Worm (Caenorhabditis elegans) whole organism, late embryonic: ENCODE data around the gene ccz-1.

Experiments used
- C38D4.7 ChIP-seq: fragments of 200-800 bp; sonication (Bioruptor generic); optimal IDR thresholded peaks from 2 replicates; lab custom pipeline; 2018; ENCODE audit warnings: mild to moderate bottlenecking, missing genetic modification characterization, moderate library complexity, missing compliant biosample characterization
- K02D7.2 ChIP-seq: sonication (generic microtip); optimal IDR thresholded peaks from 2 replicates; lab custom pipeline; 2017; ENCODE audit warnings: mild to moderate bottlenecking, missing genetic modification characterization, missing compliant biosample characterization
- ama-1 ChIP-seq: fragments of 150-350 bp; optimal IDR thresholded peaks from 2 replicates; lab custom pipeline; 2014
- ceh-14 ChIP-seq: sonication (generic microtip); optimal IDR thresholded peaks from 2 replicates; lab custom pipeline; 2016; ENCODE audit warnings: missing genotype, missing genetic modification characterization, missing compliant biosample characterization
- ceh-24 ChIP-seq: sonication (generic microtip); optimal IDR thresholded peaks from 2 replicates; lab custom pipeline; 2016; ENCODE audit warnings: mild to moderate bottlenecking, missing genetic modification characterization, missing compliant biosample characterization
- ceh-31 ChIP-seq: sonication (generic microtip); optimal IDR thresholded peaks from 2 replicates; lab custom pipeline; 2016; ENCODE audit warnings: missing genetic modification characterization, missing compliant biosample characterization
- ceh-9 ChIP-seq: sonication (generic microtip); optimal IDR thresholded peaks from 2 replicates; lab custom pipeline; 2016; ENCODE audit warnings: mild to moderate bottlenecking, missing genetic modification characterization, inconsistent platforms, missing compliant biosample characterization
- che-1 ChIP-seq: sonication (generic microtip); optimal IDR thresholded peaks from 2 replicates; lab custom pipeline; 2016; ENCODE audit warnings: mild to moderate bottlenecking, missing genetic modification characterization, missing compliant biosample characterization
- dve-1 ChIP-seq: sonication (generic microtip); optimal IDR thresholded peaks from 2 replicates; lab custom pipeline; 2017; ENCODE audit warnings: antibody characterized with exemption, mild to moderate bottlenecking, missing genetic modification characterization, missing compliant biosample characterization
- elt-2 ChIP-seq: sonication (generic microtip); optimal IDR thresholded peaks from 2 replicates; lab custom pipeline; 2016; ENCODE audit warnings: missing genetic modification reagents, missing genetic modification characterization, missing compliant biosample characterization
- fkh-10 ChIP-seq: fragments of 150-350 bp; optimal IDR thresholded peaks from 2 replicates; lab custom pipeline; 2014; ENCODE audit warnings: missing biosample characterization, missing genetic modification reagents, missing genetic modification characterization
- hlh-15 ChIP-seq: sonication (generic microtip); optimal IDR thresholded peaks from 2 replicates; lab custom pipeline; 2016; ENCODE audit warnings: missing genetic modification characterization, missing compliant biosample characterization
- hlh-6 ChIP-seq: sonication (generic microtip); optimal IDR thresholded peaks from 2 replicates; lab custom pipeline; 2016; ENCODE audit warnings: missing genotype, missing genetic modification characterization, missing compliant biosample characterization
- hlh-8 ChIP-seq: sonication (generic microtip); optimal IDR thresholded peaks from 2 replicates; lab custom pipeline; 2016; ENCODE audit warnings: missing genotype, missing genetic modification characterization, missing compliant biosample characterization
- lin-11 ChIP-seq: fragments of 200-800 bp; sonication (Bioruptor generic); optimal IDR thresholded peaks from 2 replicates; lab custom pipeline; 2018; ENCODE audit warnings: mild to moderate bottlenecking, missing genetic modification characterization, missing compliant biosample characterization
- mec-3 ChIP-seq: sonication (generic microtip); optimal IDR thresholded peaks from 2 replicates; lab custom pipeline; 2016; ENCODE audit warnings: borderline replicate concordance, missing genetic modification characterization, missing compliant biosample characterization
- nhr-11 ChIP-seq: fragments of 150-350 bp; optimal IDR thresholded peaks from 2 replicates; lab custom pipeline; 2014; ENCODE audit warnings: missing biosample characterization, missing genetic modification characterization
- pag-3 ChIP-seq: sonication (generic microtip); optimal IDR thresholded peaks from 2 replicates; lab custom pipeline; 2016; ENCODE audit warnings: missing compliant biosample characterization, missing genetic modification characterization, borderline replicate concordance
- pha-2 ChIP-seq: sonication (generic microtip); optimal IDR thresholded peaks from 2 replicates; lab custom pipeline; 2017; ENCODE audit warnings: mild to moderate bottlenecking, missing genetic modification characterization, missing compliant biosample characterization
- pros-1 ChIP-seq: fragments of 150-350 bp; optimal IDR thresholded peaks from 2 replicates; lab custom pipeline; 2014; ENCODE audit warnings: missing biosample characterization, missing genetic modification reagents, missing genetic modification characterization
- sox-2 ChIP-seq: fragments of 200-800 bp; sonication (Bioruptor generic); IDR thresholded peaks from 2 replicates; pipeline ENCODE4 v1.3.6; 2022; ENCODE audit warnings: missing genetic modification reagents, missing genetic modification characterization, missing compliant biosample characterization
- sox-4 ChIP-seq: sonication (generic microtip); optimal IDR thresholded peaks from 2 replicates; lab custom pipeline; 2017; ENCODE audit warnings: mild to moderate bottlenecking, missing genetic modification characterization, inconsistent platforms, missing compliant biosample characterization
- ttx-3 ChIP-seq: sonication (generic microtip); optimal IDR thresholded peaks from 2 replicates; lab custom pipeline; 2016; ENCODE audit warnings: missing genetic modification reagents, missing genetic modification characterization, missing compliant biosample characterization
- unc-3 ChIP-seq, 2 experiments: fragments of 200-800 bp in 1 of 2; sonication (Bioruptor generic) in 1 of 2; sonication (generic microtip) in 1 of 2; conservative IDR thresholded peaks in 1 of 2; optimal IDR thresholded peaks in 1 of 2; 2 replicates each; pipeline versions ENCODE4 v1.3.6 to Lab custom; 2016 to 2022; ENCODE audit warnings: missing compliant biosample characterization in 2 of 2, missing genetic modification characterization in 2 of 2, missing genetic modification reagents in 1 of 2
- unc-42 ChIP-seq: sonication (generic microtip); optimal IDR thresholded peaks from 2 replicates; lab custom pipeline; 2016; ENCODE audit warnings: missing genotype, missing genetic modification characterization, missing compliant biosample characterization
- unc-86 ChIP-seq: sonication (generic microtip); optimal IDR thresholded peaks from 2 replicates; lab custom pipeline; 2016; ENCODE audit warnings: missing genetic modification characterization, missing compliant biosample characterization

Gene ccz-1

DNA sequence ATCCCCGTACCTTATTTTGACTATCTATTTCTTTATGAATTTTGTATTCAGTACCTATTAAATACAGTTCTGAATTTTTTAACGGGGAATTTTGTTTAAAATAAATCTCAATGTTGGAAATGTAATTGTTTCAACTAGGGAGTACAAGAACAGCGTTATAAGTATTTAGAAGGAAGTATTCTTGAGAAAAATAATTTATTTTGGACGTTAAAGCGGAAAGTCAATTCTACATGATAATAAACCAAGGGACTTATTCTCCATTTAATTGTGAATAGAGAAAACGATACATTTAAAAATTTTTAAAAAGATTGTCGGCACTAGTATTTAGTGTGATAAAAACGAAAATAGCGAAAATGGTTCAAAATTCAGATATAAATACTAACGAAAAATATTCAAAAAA, 9.5 kb upstream of the ccz-1 start:
- no peak for TF ChIP-seq hlh-8 (tag; lab: Kevin White, UChicago)
- no peak for TF ChIP-seq sox-2 (GFP tag; lab: Robert Waterston, UW)
- no peak for TF ChIP-seq hlh-15 (tag; lab: Kevin White, UChicago)
- TF ChIP-seq ttx-3 (tag; lab: Kevin White, UChicago), result no peak
- TF ChIP-seq K02D7.2 (tag; lab: Kevin White, UChicago), result no peak
- TF ChIP-seq ceh-24 (tag; lab: Kevin White, UChicago), result no peak

DNA sequence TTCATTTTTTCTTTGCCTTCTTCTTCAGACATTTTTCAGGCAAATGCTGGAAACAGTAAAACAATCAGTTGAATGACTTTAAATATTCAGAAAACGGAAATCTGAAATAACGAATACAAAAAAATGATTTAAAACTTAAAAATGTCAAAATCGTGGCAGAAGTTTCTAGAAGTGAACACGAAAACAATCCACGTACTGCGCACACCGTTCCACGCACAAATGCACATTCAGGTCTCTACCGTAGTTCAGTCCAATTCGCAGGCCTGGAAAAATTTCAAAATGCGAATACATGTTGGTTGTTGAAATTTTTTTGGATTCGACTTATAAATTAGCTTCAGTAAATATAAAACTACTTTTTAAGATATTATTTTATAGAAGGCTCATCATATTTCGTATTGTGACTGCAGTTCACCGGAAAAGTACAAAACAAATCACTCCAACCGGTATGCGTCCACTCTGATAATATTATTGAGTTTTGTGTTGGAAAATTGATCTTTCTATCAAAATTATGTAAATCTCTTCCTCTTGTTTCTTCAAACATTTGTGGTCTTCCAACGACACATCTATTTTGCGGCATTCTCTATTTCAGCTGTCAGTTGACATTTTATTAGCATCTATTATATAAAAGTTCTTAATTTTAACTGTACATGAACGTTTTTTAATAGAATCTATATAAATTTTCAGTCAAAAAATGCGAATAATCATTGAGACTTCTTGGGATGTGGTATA, 6.6 kb upstream of the ccz-1 start, which contains the start of the genes mip-2 and F58G11.4:
Gene mip-2 (minus strand): TSS at position 48 of the 729 bp plus-strand sequence.
Gene F58G11.4 (plus strand): TSS at position 679 of the 729 bp plus-strand sequence.
- TF ChIP-seq C38D4.7 (GFP tag; lab: Kevin White, UChicago) (no peak), fkh-10 (GFP tag; lab: Kevin White, UChicago) (no peak)

DNA sequence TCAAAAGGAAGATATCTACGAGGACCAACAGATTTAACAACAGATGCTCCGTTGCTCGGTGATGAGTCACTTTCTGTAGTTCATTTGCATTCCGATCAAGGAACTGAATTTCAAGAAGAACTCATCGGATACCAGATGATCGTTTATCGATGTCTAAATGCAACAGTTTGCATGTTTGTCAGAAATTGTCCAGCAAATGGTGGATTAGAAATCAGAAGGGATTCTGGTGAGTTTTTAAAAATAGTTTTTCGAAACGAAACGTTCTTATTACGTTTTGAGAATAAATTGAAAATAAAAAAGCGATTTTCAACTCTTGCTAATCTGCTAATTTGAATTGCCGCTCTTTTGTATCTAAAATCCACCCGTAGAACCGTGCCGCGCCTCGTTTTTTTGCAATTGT, 1.2 kb downstream of the ccz-1 start:
- TF ChIP-seq dve-1, result no peak
- no peak for TF ChIP-seq elt-2 (tag; lab: Kevin White, UChicago)
- no peak for TF ChIP-seq sox-4
- TF ChIP-seq fkh-10 (GFP tag; lab: Kevin White, UChicago), result no peak
- TF ChIP-seq nhr-11 (tag; lab: Kevin White, UChicago), result no peak
- TF ChIP-seq C38D4.7 (GFP tag; lab: Kevin White, UChicago), result no peak
- no peak for TF ChIP-seq ceh-14
- no peak for TF ChIP-seq pag-3 (tag; lab: Kevin White, UChicago)
- TF ChIP-seq sox-2 (GFP tag; lab: Robert Waterston, UW), result no peak
- no peak for TF ChIP-seq hlh-15 (tag; lab: Kevin White, UChicago)
- TF ChIP-seq che-1 (tag; lab: Kevin White, UChicago), result no peak
- no peak for TF ChIP-seq hlh-6 (tag; lab: Kevin White, UChicago)
- no peak for TF ChIP-seq ttx-3 (tag; lab: Kevin White, UChicago)
- TF ChIP-seq ama-1 (lab: Kevin White, UChicago), result no peak
- TF ChIP-seq lin-11, result no peak

DNA sequence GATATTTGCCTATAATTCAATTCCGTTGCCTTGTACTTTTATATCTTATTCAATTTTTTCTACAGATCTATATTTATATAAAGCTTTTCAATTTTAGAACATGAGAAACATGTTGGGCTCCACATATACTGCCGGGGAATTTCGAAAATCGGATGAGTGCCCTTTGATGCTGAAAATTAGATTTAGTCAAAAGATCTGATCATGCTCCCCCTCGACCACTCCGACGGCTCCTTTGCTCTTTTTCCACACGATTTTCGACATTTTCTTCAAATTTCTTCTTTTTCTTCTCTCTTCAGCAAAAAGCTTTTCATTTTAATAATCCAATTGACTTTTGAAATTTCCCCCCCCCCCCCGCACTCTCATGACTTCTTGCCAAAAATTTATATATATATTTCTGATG, 2.8 kb downstream of the ccz-1 start:
- TF ChIP-seq unc-3 (GFP tag; conservative IDR thresholded peaks at IDR 0.05; lab: Robert Waterston, UW) (no peak), unc-3 (tag; optimal IDR thresholded peaks at IDR 0.05; lab: Kevin White, UChicago) (no peak), unc-42 (tag; lab: Kevin White, UChicago) (peak; percentile 89)
- TF ChIP-seq, all 69 proteins: peak for 1

DNA sequence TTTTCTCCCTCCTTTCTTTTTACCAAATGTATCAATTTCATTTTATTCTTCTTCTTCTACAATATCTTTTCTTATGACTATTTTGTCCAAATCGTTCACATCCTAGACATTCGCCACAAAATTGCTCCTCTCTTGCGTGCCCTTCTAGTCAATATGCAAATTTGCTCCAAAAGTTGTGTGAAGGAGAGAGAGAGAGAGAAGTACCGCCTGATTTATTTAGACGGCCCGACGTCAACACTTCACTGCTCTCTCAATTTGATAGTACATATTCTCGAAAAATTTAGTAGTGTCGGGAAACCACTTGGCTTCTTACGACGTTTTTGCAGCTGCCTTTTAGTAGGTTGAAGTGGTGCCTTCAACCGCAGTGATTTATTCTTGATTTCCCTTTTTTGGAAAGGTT, 7.8 kb downstream of the ccz-1 start:
- TF ChIP-seq unc-86 (no peak), pros-1 (no peak), unc-42 (tag; lab: Kevin White, UChicago) (peak; percentile 64)

DNA sequence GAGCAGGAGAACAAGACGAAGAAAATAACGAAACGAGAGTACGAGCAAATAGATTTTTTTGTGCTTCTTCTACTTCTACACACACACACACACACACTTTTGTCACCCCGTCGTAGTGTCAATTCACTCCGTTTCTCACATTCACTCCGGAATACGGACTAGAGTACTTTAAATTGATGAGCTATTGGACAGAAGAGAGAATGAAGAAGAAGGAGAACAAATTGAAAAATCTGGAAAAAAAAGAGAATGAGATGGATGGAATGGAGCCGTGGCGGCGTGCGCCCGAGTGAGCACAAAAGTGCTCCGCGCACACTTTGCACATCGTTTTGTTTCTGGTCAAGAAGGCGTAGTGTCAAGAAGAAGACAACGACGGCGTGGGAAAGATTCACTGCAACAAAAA, 8.8 kb downstream of the ccz-1 start:
- TF ChIP-seq pha-2 (tag; lab: Kevin White, UChicago) (no peak), ceh-31 (peak; percentile 13)

DNA sequence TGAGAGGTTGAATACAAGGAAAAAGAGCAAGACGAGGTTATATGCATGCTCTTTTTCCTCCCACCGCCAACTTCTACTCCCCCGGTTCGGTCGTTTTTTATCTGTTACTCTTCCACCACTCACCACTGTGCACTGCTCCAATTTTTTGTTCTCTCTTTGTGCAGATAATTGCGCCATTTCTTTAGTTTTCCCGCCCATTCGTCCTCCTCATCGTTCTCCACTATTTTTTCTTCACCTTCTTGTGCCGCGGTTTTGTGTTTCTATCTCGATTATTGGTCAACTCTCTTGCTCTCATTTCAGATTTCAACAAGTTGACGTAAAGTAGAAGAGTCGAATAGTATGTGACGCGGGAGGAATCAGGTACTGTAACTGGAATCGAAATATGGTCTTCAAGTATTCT, 10.9 kb downstream of the ccz-1 start, which contains the start of gene T01D3.1:
Gene T01D3.1 (plus strand): TSS at position 301 of the 400 bp plus-strand sequence.
- no peak for TF ChIP-seq mec-3 (tag; lab: Kevin White, UChicago)
- TF ChIP-seq hlh-6 (tag; lab: Kevin White, UChicago), result no peak
- no peak for TF ChIP-seq ceh-9
